Fruit fly (Drosophila melanogaster) whole organism, embryonic: ENCODE results near the gene CG5255.

Experiments used
- Ada2b ChIP-seq: fragments of 200-800 bp; sonication (Bioruptor generic); IDR thresholded peaks from 2 replicates; pipeline ENCODE4 v1.3.6; 2022; ENCODE audit warnings: missing biosample characterization, missing genetic modification characterization
- Atf-2 ChIP-seq: fragments of 200-800 bp; sonication (Bioruptor generic); optimal IDR thresholded peaks from 2 replicates; lab custom pipeline; 2016; ENCODE audit warnings: missing biosample characterization, missing genetic modification characterization
- BEAF-32 ChIP-seq: fragments of 200-800 bp; sonication (Bioruptor generic); optimal IDR thresholded peaks from 3 replicates; lab custom pipeline; 2017; ENCODE audit warnings: missing biosample characterization, missing genetic modification characterization, mild to moderate bottlenecking, moderate library complexity, missing genetic modification reagents
- Bteb2 ChIP-seq: fragments of 200-800 bp; sonication (Bioruptor generic); optimal IDR thresholded peaks from 2 replicates; lab custom pipeline; 2016; ENCODE audit warnings: missing biosample characterization, missing genetic modification characterization
- C15 ChIP-seq: fragments of 200-800 bp; sonication (Bioruptor generic); IDR thresholded peaks from 3 replicates; pipeline ENCODE4 v1.3.6; 2022; ENCODE audit warnings: missing biosample characterization, missing genetic modification characterization
- CG10147 ChIP-seq: fragments of 200-800 bp; sonication (Bioruptor generic); optimal IDR thresholded peaks from 2 replicates; lab custom pipeline; 2019; ENCODE audit warnings: missing biosample characterization, mild to moderate bottlenecking, missing genetic modification characterization, moderate library complexity
- CG10959 ChIP-seq: fragments of 200-800 bp; sonication (Bioruptor generic); IDR thresholded peaks from 2 replicates; pipeline ENCODE4 v1.3.6; 2022; ENCODE audit warnings: missing biosample characterization, missing genetic modification characterization
- CG11696 ChIP-seq: fragments of 200-800 bp; sonication (Bioruptor generic); IDR thresholded peaks from 2 replicates; pipeline ENCODE4 v1.3.6; 2022; ENCODE audit warnings: missing biosample characterization, missing genetic modification characterization
- CG13296 ChIP-seq: fragments of 200-800 bp; sonication (Bioruptor generic); optimal IDR thresholded peaks from 3 replicates; lab custom pipeline; 2018; ENCODE audit warnings: missing biosample characterization, mild to moderate bottlenecking, missing genetic modification characterization
- CG15073 ChIP-seq: fragments of 200-800 bp; sonication (Bioruptor generic); optimal IDR thresholded peaks from 2 replicates; lab custom pipeline; 2016; ENCODE audit warnings: missing biosample characterization, missing genetic modification characterization
- CG15514 ChIP-seq: fragments of 200-800 bp; sonication (Bioruptor generic); optimal IDR thresholded peaks from 3 replicates; lab custom pipeline; 2017; ENCODE audit warnings: missing biosample characterization, missing genetic modification characterization, mild to moderate bottlenecking, moderate library complexity, missing genetic modification reagents
- CG16813 ChIP-seq: fragments of 200-800 bp; sonication (Bioruptor generic); IDR thresholded peaks from 3 replicates; pipeline ENCODE4 v1.3.6; 2022; ENCODE audit warnings: missing biosample characterization, missing genetic modification characterization; ENCODE audit not compliant: partially characterized antibody
- CG17186 ChIP-seq: fragments of 200-800 bp; sonication (Bioruptor generic); optimal IDR thresholded peaks from 3 replicates; lab custom pipeline; 2017; ENCODE audit warnings: missing biosample characterization, missing genetic modification reagents, missing genetic modification characterization
- CG17912 ChIP-seq: fragments of 200-800 bp; sonication (Bioruptor generic); optimal IDR thresholded peaks from 2 replicates; lab custom pipeline; 2018; ENCODE audit warnings: missing biosample characterization, mild to moderate bottlenecking, missing genetic modification characterization
- CG18011 ChIP-seq: fragments of 200-800 bp; sonication (Bioruptor generic); optimal IDR thresholded peaks from 2 replicates; lab custom pipeline; 2017; ENCODE audit warnings: missing biosample characterization, missing genetic modification characterization, mild to moderate bottlenecking, moderate library complexity, missing genotype
- CG18764 ChIP-seq: fragments of 200-800 bp; sonication (Bioruptor generic); optimal IDR thresholded peaks from 3 replicates; lab custom pipeline; 2016; ENCODE audit warnings: missing biosample characterization, missing genetic modification characterization
- CG3065 ChIP-seq: fragments of 200-800 bp; sonication (Bioruptor generic); optimal IDR thresholded peaks from 2 replicates; lab custom pipeline; 2016; ENCODE audit warnings: missing biosample characterization, missing genetic modification characterization
- CG31388 ChIP-seq: fragments of 200-800 bp; sonication (Bioruptor generic); optimal IDR thresholded peaks from 2 replicates; lab custom pipeline; 2016; ENCODE audit warnings: missing biosample characterization, missing genetic modification characterization
- CG32532 ChIP-seq: fragments of 200-800 bp; sonication (Bioruptor generic); IDR thresholded peaks from 2 replicates; pipeline ENCODE4 v1.3.6; 2022; ENCODE audit warnings: missing biosample characterization, missing genetic modification characterization
- CG42726 ChIP-seq: fragments of 200-800 bp; sonication (Bioruptor generic); IDR thresholded peaks from 2 replicates; pipeline ENCODE4 v1.3.6; 2022; ENCODE audit warnings: missing biosample characterization, missing genetic modification characterization; ENCODE audit not compliant: partially characterized antibody
- CG9797 ChIP-seq: fragments of 200-800 bp; sonication (Bioruptor generic); optimal IDR thresholded peaks from 3 replicates; lab custom pipeline; 2018; ENCODE audit warnings: missing biosample characterization, mild to moderate bottlenecking, missing genetic modification characterization
- CG9932 ChIP-seq: fragments of 200-800 bp; sonication (Bioruptor generic); IDR thresholded peaks from 2 replicates; pipeline ENCODE4 v1.3.6; 2022; ENCODE audit warnings: missing biosample characterization, missing genetic modification characterization
- H2.0 ChIP-seq: fragments of 200-800 bp; sonication (Bioruptor generic); IDR thresholded peaks from 2 replicates; pipeline ENCODE4 v1.3.6; 2022; ENCODE audit warnings: missing biosample characterization, missing genetic modification characterization
- Mad ChIP-seq: fragments of 200-800 bp; sonication (Bioruptor generic); optimal IDR thresholded peaks from 2 replicates; lab custom pipeline; 2016; ENCODE audit warnings: missing biosample characterization, missing genetic modification characterization
- Ravus ChIP-seq: fragments of 200-800 bp; sonication (Bioruptor generic); IDR thresholded peaks from 2 replicates; pipeline ENCODE4 v1.3.6; 2022; ENCODE audit warnings: missing biosample characterization, missing genetic modification characterization
- Sry-δ ChIP-seq: fragments of 200-800 bp; sonication (Bioruptor generic); optimal IDR thresholded peaks from 2 replicates; lab custom pipeline; 2016; ENCODE audit warnings: missing biosample characterization, missing genetic modification characterization
- Xbp1 ChIP-seq: fragments of 200-800 bp; sonication (Bioruptor generic); optimal IDR thresholded peaks from 3 replicates; lab custom pipeline; 2016; ENCODE audit warnings: missing biosample characterization, mild to moderate bottlenecking, missing genetic modification characterization
- abd-A ChIP-seq: fragments of 200-800 bp; sonication (Bioruptor generic); optimal IDR thresholded peaks from 3 replicates; lab custom pipeline; 2019; ENCODE audit warnings: missing biosample characterization, mild to moderate bottlenecking, missing genetic modification characterization, moderate library complexity
- cas ChIP-seq: fragments of 200-800 bp; sonication (Bioruptor generic); IDR thresholded peaks from 2 replicates; pipeline ENCODE4 v1.3.6; 2022; ENCODE audit warnings: missing biosample characterization, missing genetic modification characterization
- chif ChIP-seq, 2 experiments: fragments of 200-800 bp; sonication (Bioruptor generic); optimal IDR thresholded peaks; 3 replicates each; lab custom pipeline; 2016; ENCODE audit warnings: missing biosample characterization in 2 of 2, missing genetic modification characterization in 2 of 2
- danr ChIP-seq: fragments of 200-800 bp; sonication (Bioruptor generic); IDR thresholded peaks from 2 replicates; pipeline ENCODE4 v1.3.6; 2022; ENCODE audit warnings: missing biosample characterization, missing genetic modification characterization
- dysf ChIP-seq: fragments of 200-800 bp; sonication (Bioruptor generic); IDR thresholded peaks from 3 replicates; pipeline ENCODE4 v1.3.6; 2022; ENCODE audit warnings: missing biosample characterization, missing genetic modification characterization
- gce ChIP-seq: fragments of 200-800 bp; sonication (Bioruptor generic); IDR thresholded peaks from 3 replicates; pipeline ENCODE4 v1.3.6; 2022; ENCODE audit warnings: missing biosample characterization, missing genetic modification characterization
- ham ChIP-seq: fragments of 200-800 bp; sonication (Bioruptor generic); IDR thresholded peaks from 2 replicates; pipeline ENCODE4 v1.3.6; 2022; ENCODE audit warnings: missing biosample characterization, missing genetic modification characterization
- her ChIP-seq: fragments of 200-800 bp; sonication (Bioruptor generic); optimal IDR thresholded peaks from 2 replicates; lab custom pipeline; 2016; ENCODE audit warnings: missing biosample characterization, missing genetic modification characterization
- jigr1 ChIP-seq: fragments of 200-800 bp; sonication (Bioruptor generic); IDR thresholded peaks from 3 replicates; pipeline ENCODE4 v1.3.6; 2022; ENCODE audit warnings: missing biosample characterization, missing genetic modification characterization
- lbe ChIP-seq: fragments of 200-800 bp; sonication (Bioruptor generic); optimal IDR thresholded peaks from 2 replicates; lab custom pipeline; 2016; ENCODE audit warnings: missing biosample characterization, mild to moderate bottlenecking, missing genetic modification characterization
- pros ChIP-seq: fragments of 200-800 bp; sonication (Bioruptor generic); optimal IDR thresholded peaks from 3 replicates; lab custom pipeline; 2019; ENCODE audit warnings: missing biosample characterization, mild to moderate bottlenecking, missing genetic modification characterization, moderate library complexity
- psq ChIP-seq: fragments of 200-800 bp; sonication (Bioruptor generic); optimal IDR thresholded peaks from 2 replicates; lab custom pipeline; 2017; ENCODE audit warnings: missing biosample characterization, missing genetic modification characterization
- pum ChIP-seq: fragments of 200-800 bp; sonication (Bioruptor generic); optimal IDR thresholded peaks from 2 replicates; lab custom pipeline; 2016; ENCODE audit warnings: missing biosample characterization, missing genetic modification characterization
- sna ChIP-seq: fragments of 200-800 bp; sonication (Bioruptor generic); IDR thresholded peaks from 2 replicates; pipeline ENCODE4 v1.3.6; 2022; ENCODE audit warnings: missing biosample characterization, missing genetic modification characterization; ENCODE audit not compliant: partially characterized antibody
- stwl ChIP-seq: fragments of 200-800 bp; sonication (Bioruptor generic); optimal IDR thresholded peaks from 3 replicates; lab custom pipeline; 2018; ENCODE audit warnings: missing biosample characterization, mild to moderate bottlenecking, missing genetic modification characterization, moderate library complexity
- tll ChIP-seq, 2 experiments: fragments of 200-800 bp in 1 of 2; fragments of >200 bp in 1 of 2; sonication (Bioruptor generic) in 1 of 2; optimal IDR thresholded peaks; 2 replicates each; lab custom pipeline; 2017 to 2019; ENCODE audit warnings: missing biosample characterization in 2 of 2, missing genetic modification characterization in 2 of 2, mild to moderate bottlenecking in 1 of 2, moderate library complexity in 1 of 2
- trem ChIP-seq: fragments of 200-800 bp; optimal IDR thresholded peaks from 3 replicates; lab custom pipeline; 2019; ENCODE audit warnings: missing biosample characterization, mild to moderate bottlenecking, missing genetic modification characterization, moderate library complexity
- tx ChIP-seq: fragments of 200-800 bp; sonication (Bioruptor generic); optimal IDR thresholded peaks from 2 replicates; lab custom pipeline; 2016; ENCODE audit warnings: missing biosample characterization, missing genetic modification characterization
- vfl ChIP-seq: fragments of 200-800 bp; sonication (Bioruptor generic); optimal IDR thresholded peaks from 2 replicates; lab custom pipeline; 2016; ENCODE audit warnings: missing biosample characterization, missing genetic modification characterization
- wek ChIP-seq: fragments of 200-800 bp; sonication (Bioruptor generic); optimal IDR thresholded peaks from 3 replicates; lab custom pipeline; 2018; ENCODE audit warnings: missing biosample characterization, mild to moderate bottlenecking, missing genetic modification characterization, moderate library complexity
- z ChIP-seq: fragments of 200-800 bp; sonication (Bioruptor generic); IDR thresholded peaks from 3 replicates; pipeline ENCODE4 v1.3.6; 2022; ENCODE audit warnings: missing biosample characterization, missing genetic modification characterization
- zf30C ChIP-seq: fragments of 200-800 bp; sonication (Bioruptor generic); optimal IDR thresholded peaks from 3 replicates; lab custom pipeline; 2018; ENCODE audit warnings: missing biosample characterization, mild to moderate bottlenecking, missing genetic modification characterization
- zfh1 ChIP-seq: fragments of 200-800 bp; sonication (Bioruptor generic); IDR thresholded peaks from 3 replicates; pipeline ENCODE4 v1.3.6; 2022; ENCODE audit warnings: missing biosample characterization, missing genetic modification characterization
- zfh2 ChIP-seq: fragments of 200-800 bp; sonication (Bioruptor generic); optimal IDR thresholded peaks from 2 replicates; lab custom pipeline; 2016; ENCODE audit warnings: missing biosample characterization, missing genetic modification characterization

Gene CG5255

DNA sequence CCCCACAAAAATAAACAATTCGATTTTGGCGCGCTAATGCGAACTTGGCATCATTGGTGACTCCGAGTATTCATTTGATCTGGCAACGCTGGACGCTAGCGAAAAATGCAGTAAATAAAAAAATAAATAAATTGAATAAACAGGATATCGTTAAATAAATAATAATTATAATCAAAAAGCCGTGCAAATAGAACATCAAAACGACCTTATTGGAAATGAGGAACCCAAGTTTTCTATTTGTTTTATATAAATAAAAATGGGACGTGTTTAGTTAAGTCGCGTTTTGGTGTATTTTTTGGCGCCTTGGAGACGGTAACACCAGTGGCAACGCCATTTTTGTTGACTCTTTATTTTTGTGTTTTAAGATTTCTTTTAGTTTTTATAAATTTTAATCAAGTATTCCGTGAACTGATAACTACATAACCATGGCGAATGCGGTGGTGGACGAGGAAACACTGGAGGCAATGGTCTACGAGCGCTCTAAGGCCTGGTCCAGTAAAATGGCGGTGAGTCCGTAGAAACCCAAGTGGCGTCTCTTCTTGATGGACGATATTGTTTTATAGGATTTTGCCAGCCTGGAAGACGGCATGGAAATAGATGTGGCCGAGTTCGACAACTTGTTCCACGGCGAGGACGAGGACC is 49.6 kb upstream of the CG5255 start, which contains the start of gene cal1 (continued):
- TF ChIP-seq sna (GFP tag; lab: Robert Waterston, UW) (no peak), her (GFP tag; lab: Kevin White, UChicago) (no peak), Mad (GFP tag; lab: Kevin White, UChicago) (no peak), CG15514 (peak; percentile 64), Sry-δ (no peak), Atf-2 (GFP tag; lab: Kevin White, UChicago) (no peak), trem (tag; lab: Kevin White, UChicago) (peak; percentile 70), CG18764 (no peak), BEAF-32 (GFP tag; lab: Kevin White, UChicago) (peak; percentile 51), Xbp1 (GFP tag; lab: Kevin White, UChicago) (no peak), CG42726 (GFP tag; lab: Robert Waterston, UW) (no peak), zf30C (GFP tag; lab: Kevin White, UChicago) (no peak), zfh2 (GFP tag; lab: Kevin White, UChicago) (no peak), CG10147 (GFP tag; lab: Kevin White, UChicago) (no peak), CG11696 (GFP tag; lab: Robert Waterston, UW) (no peak), CG18011 (GFP tag; lab: Kevin White, UChicago) (no peak), abd-A (no peak), CG3065 (GFP tag; lab: Kevin White, UChicago) (no peak), CG17912 (GFP tag; lab: Kevin White, UChicago) (no peak), CG13296 (GFP tag; lab: Kevin White, UChicago) (no peak), Bteb2 (GFP tag; lab: Kevin White, UChicago) (no peak), dysf (GFP tag; lab: Robert Waterston, UW) (no peak), danr (GFP tag; lab: Robert Waterston, UW) (no peak), CG10959 (no peak), jigr1 (GFP tag; lab: Robert Waterston, UW) (no peak), lbe (GFP tag; lab: Kevin White, UChicago) (no peak), tx (GFP tag; lab: Kevin White, UChicago) (no peak), z (GFP tag; lab: Robert Waterston, UW) (no peak), chif (GFP tag; optimal IDR thresholded peaks at IDR 0.05; lab: Kevin White, UChicago) (no peak), stwl (peak; percentile 40), CG9932 (no peak), CG15073 (GFP tag; lab: Kevin White, UChicago) (no peak), gce (GFP tag; lab: Robert Waterston, UW) (no peak), psq (GFP tag; lab: Kevin White, UChicago) (no peak), C15 (no peak), H2.0 (GFP tag; lab: Robert Waterston, UW) (no peak), ham (GFP tag; lab: Robert Waterston, UW) (no peak), pum (GFP tag; lab: Kevin White, UChicago) (no peak), Ravus (GFP tag; lab: Robert Waterston, UW) (no peak), cas (GFP tag; lab: Robert Waterston, UW) (no peak), pros (GFP tag; lab: Kevin White, UChicago) (no peak), CG31388 (GFP tag; lab: Kevin White, UChicago) (no peak), Ada2b (GFP tag; lab: Robert Waterston, UW) (no peak), tll (GFP tag; optimal IDR thresholded peaks at IDR 0.05; lab: Kevin White, UChicago) (peak in 1 of 2 experiments; percentile 77), zfh1 (GFP tag; lab: Robert Waterston, UW) (no peak), CG9797 (GFP tag; lab: Kevin White, UChicago) (peak; percentile 77), wek (GFP tag; lab: Kevin White, UChicago) (no peak), CG16813 (GFP tag; lab: Robert Waterston, UW) (no peak), CG32532 (GFP tag; lab: Robert Waterston, UW) (no peak), CG17186 (GFP tag; lab: Kevin White, UChicago) (peak; percentile 11), vfl (no peak)
